Worm (Caenorhabditis elegans): ENCODE measurements around the gene cyp-37A1.

- TF ChIP-seq nhr-28 (tag; optimal IDR thresholded peaks at IDR 0.05) (no peak), lin-13 (tag; optimal IDR thresholded peaks at IDR 0.05) (no peak), zip-8 (tag; optimal IDR thresholded peaks at IDR 0.05) (no peak), unc-39 (tag; optimal IDR thresholded peaks at IDR 0.05) (no peak), unc-62 (GFP tag; optimal IDR thresholded peaks at IDR 0.05) (peak; percentile 53), lsy-2 (tag; optimal IDR thresholded peaks at IDR 0.05) (no peak), nhr-237 (tag; optimal IDR thresholded peaks at IDR 0.05) (peak; percentile 24), blmp-1 (tag; optimal IDR thresholded peaks at IDR 0.05) (no peak), ceh-83 (GFP tag; optimal IDR thresholded peaks at IDR 0.05) (no peak), ces-1 (GFP tag; optimal IDR thresholded peaks at IDR 0.05) (peak; percentile 43), mls-2 (tag; optimal IDR thresholded peaks at IDR 0.05) (peak; percentile 55), flh-1 (GFP tag; optimal IDR thresholded peaks at IDR 0.05) (no peak), mab-5 (tag; optimal IDR thresholded peaks at IDR 0.05) (no peak)
These were observed 23.6 kb upstream of the cyp-37A1 start for ce11 chrII:14040204-14040842.

All from whole organism, mixed stage, embryonic.